Worm (Caenorhabditis elegans): ENCODE measurements around the gene F32D8.8.

DNA sequence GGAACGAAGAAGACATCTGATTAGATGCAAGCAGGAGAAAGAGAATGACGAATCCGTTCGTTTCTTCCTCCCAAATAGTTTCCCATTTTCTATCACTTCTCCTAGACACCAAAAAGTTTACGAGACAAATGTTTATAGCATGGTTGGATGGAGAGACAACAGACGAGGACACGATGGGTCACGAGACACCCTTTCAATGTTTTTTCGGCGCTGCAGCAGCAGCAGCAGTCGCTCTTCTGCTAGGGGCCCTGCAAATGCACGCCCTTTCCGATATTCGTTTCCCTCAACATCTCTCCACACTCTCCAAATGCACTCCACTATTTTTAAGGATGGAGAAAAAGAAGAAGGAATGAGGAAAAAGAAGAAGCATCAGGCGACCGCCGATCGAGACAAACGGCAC is 44.2 kb downstream of the F32D8.8 start:
- no peak for TF ChIP-seq med-1 (GFP tag; optimal IDR thresholded peaks at IDR 0.05; ENCODE audit: insufficient read depth)
- TF ChIP-seq flt-1 (GFP tag; IDR thresholded peaks at IDR 0.05), result peak; percentile 42; the same call in 1 of the 2 replicates
- no peak for TF ChIP-seq ref-1 (GFP tag; conservative IDR thresholded peaks at IDR 0.05)
- TF ChIP-seq ztf-23 (GFP tag; IDR thresholded peaks at IDR 0.05), result 0 out of 2 replicates have a peak, but pooled peaks have one; percentile 8
- no peak for TF ChIP-seq klf-2 (GFP tag; conservative IDR thresholded peaks at IDR 0.05)
- TF ChIP-seq T22C8.4 (GFP tag; IDR thresholded peaks at IDR 0.05), result no peak
- TF ChIP-seq cog-1 (tag; optimal IDR thresholded peaks at IDR 0.05), result no peak
- no peak for TF ChIP-seq ztf-29 (GFP tag; IDR thresholded peaks at IDR 0.05)

Measured in whole organism, midembryonic.